Worm (Caenorhabditis elegans) whole organism, L4 larva: ENCODE measurements around the gene T06A10.106.

ENCODE experiments used
- D1046.2 ChIP-seq: fragments of 200-800 bp; sonication (Bioruptor generic); IDR thresholded peaks from 2 replicates; pipeline ENCODE4 v1.3.6; 2022; ENCODE audit warnings: missing genetic modification characterization, missing compliant biosample characterization
- F10B5.3 ChIP-seq: sonication (generic microtip); optimal IDR thresholded peaks from 2 replicates; lab custom pipeline; 2016; ENCODE audit warnings: mild to moderate bottlenecking, missing genetic modification characterization, missing compliant biosample characterization
- F44E2.7 ChIP-seq: fragments of 200-800 bp; sonication (Bioruptor generic); IDR thresholded peaks from 2 replicates; pipeline ENCODE4 v2.1.2; 2022; ENCODE audit warnings: missing genetic modification characterization, missing compliant biosample characterization
- F49E8.2 ChIP-seq: sonication (generic microtip); optimal IDR thresholded peaks from 2 replicates; lab custom pipeline; 2016; ENCODE audit warnings: missing compliant biosample characterization, mild to moderate bottlenecking, missing genetic modification characterization, borderline replicate concordance
- Y75B8A.6 ChIP-seq: fragments of 200-800 bp; sonication (Bioruptor generic); IDR thresholded peaks from 2 replicates; pipeline ENCODE4 v1.3.6; 2022; ENCODE audit warnings: missing genetic modification reagents, missing genetic modification characterization, missing compliant biosample characterization
- aha-1 ChIP-seq: fragments of 150-350 bp; peaks from one replicate; lab custom pipeline; 2014; ENCODE audit warnings: missing biosample characterization, missing genetic modification characterization
- attf-4 ChIP-seq: sonication (generic microtip); optimal IDR thresholded peaks from 3 replicates; lab custom pipeline; 2017; ENCODE audit warnings: missing biosample characterization, missing genetic modification characterization
- ceh-28 ChIP-seq: fragments of 150-350 bp; optimal IDR thresholded peaks from 2 replicates; lab custom pipeline; 2014; ENCODE audit warnings: missing biosample characterization, missing genetic modification reagents, missing genetic modification characterization
- ceh-44 ChIP-seq: fragments of 200-800 bp; sonication (Bioruptor generic); IDR thresholded peaks from 2 replicates; pipeline ENCODE4 v1.3.6; 2022; ENCODE audit warnings: missing genetic modification reagents, missing genetic modification characterization, missing compliant biosample characterization
- ceh-62 ChIP-seq: sonication (generic microtip); optimal IDR thresholded peaks from 2 replicates; lab custom pipeline; 2017; ENCODE audit warnings: missing biosample characterization, missing genetic modification characterization
- ces-1 ChIP-seq: fragments of 150-350 bp; sonication (generic microtip); optimal IDR thresholded peaks from 4 replicates; lab custom pipeline; 2014; ENCODE audit warnings: missing biosample characterization, missing genetic modification reagents, missing genetic modification characterization
- cey-2 ChIP-seq: sonication (generic microtip); optimal IDR thresholded peaks from 3 replicates; lab custom pipeline; 2017; ENCODE audit warnings: missing genetic modification characterization, mild to moderate bottlenecking, missing compliant biosample characterization, antibody characterized with exemption, borderline replicate concordance; ENCODE audit not compliant: insufficient read depth
- ctbp-1 ChIP-seq: fragments of 200-800 bp; sonication (Bioruptor generic); IDR thresholded peaks from 2 replicates; pipeline ENCODE4 v1.3.6; 2022; ENCODE audit warnings: missing genetic modification reagents, missing genetic modification characterization, missing compliant biosample characterization
- daf-12 ChIP-seq: fragments of 150-350 bp; optimal IDR thresholded peaks from 2 replicates; lab custom pipeline; 2014; ENCODE audit warnings: missing biosample characterization, missing genetic modification reagents, missing genetic modification characterization
- daf-16 ChIP-seq, 3 experiments: sonication (generic microtip); optimal IDR thresholded peaks; 2 replicates each; lab custom pipeline; 2016 to 2017; ENCODE audit warnings: missing genetic modification characterization in 3 of 3, missing genetic modification reagents in 3 of 3, mild to moderate bottlenecking in 2 of 3, missing compliant biosample characterization in 2 of 3, missing biosample characterization in 1 of 3, moderate library complexity in 1 of 3
- dmd-6 ChIP-seq: fragments of 200-800 bp; sonication (Bioruptor generic); IDR thresholded peaks from 2 replicates; pipeline ENCODE4 v1.3.6; 2022; ENCODE audit warnings: missing genetic modification reagents, missing genetic modification characterization, missing compliant biosample characterization
- dmd-8 ChIP-seq: fragments of 200-800 bp; sonication (Bioruptor generic); IDR thresholded peaks from 2 replicates; pipeline ENCODE4 v1.3.6; 2022; ENCODE audit warnings: missing genetic modification characterization, missing compliant biosample characterization
- dmd-9 ChIP-seq: fragments of 200-800 bp; sonication (Bioruptor generic); IDR thresholded peaks from 2 replicates; pipeline ENCODE4 v1.3.6; 2022; ENCODE audit warnings: missing genetic modification reagents, missing genetic modification characterization, missing compliant biosample characterization
- duxl-1 ChIP-seq: sonication (generic microtip); optimal IDR thresholded peaks from 2 replicates; lab custom pipeline; 2016; ENCODE audit warnings: mild to moderate bottlenecking, missing genetic modification characterization, moderate library complexity, missing compliant biosample characterization; ENCODE audit not compliant: poor library complexity
- egl-43 ChIP-seq: fragments of 200-800 bp; sonication (Bioruptor generic); IDR thresholded peaks from 2 replicates; pipeline ENCODE4 v1.3.6; 2022; ENCODE audit warnings: missing genetic modification reagents, missing genetic modification characterization, missing compliant biosample characterization
- gei-8 ChIP-seq: fragments of 200-800 bp; sonication (Bioruptor generic); optimal IDR thresholded peaks from 2 replicates; lab custom pipeline; 2018; ENCODE audit warnings: mild to moderate bottlenecking, missing genetic modification characterization, missing compliant biosample characterization
- hif-1 ChIP-seq, 2 experiments: sonication (generic microtip); optimal IDR thresholded peaks; 2 replicates each; lab custom pipeline; 2016 to 2017; ENCODE audit warnings: missing compliant biosample characterization in 2 of 2, missing genetic modification characterization in 2 of 2, missing genetic modification reagents in 2 of 2, missing genotype in 2 of 2, mild to moderate bottlenecking in 1 of 2
- hlh-11 ChIP-seq: fragments of 200-800 bp; sonication (Bioruptor generic); optimal IDR thresholded peaks from 2 replicates; lab custom pipeline; 2018; ENCODE audit warnings: mild to moderate bottlenecking, missing genetic modification characterization, missing compliant biosample characterization
- hmg-1.1 ChIP-seq: fragments of 200-800 bp; sonication (Bioruptor generic); IDR thresholded peaks from 2 replicates; pipeline ENCODE4 v1.3.6; 2022; ENCODE audit warnings: missing genetic modification reagents, missing genetic modification characterization, missing compliant biosample characterization
- lin-1 ChIP-seq: fragments of 200-800 bp; sonication (Bioruptor generic); IDR thresholded peaks from 2 replicates; pipeline ENCODE4 v1.3.6; 2022; ENCODE audit warnings: missing genetic modification reagents, missing genetic modification characterization, missing compliant biosample characterization
- lin-29 ChIP-seq: fragments of 200-800 bp; sonication (Bioruptor generic); IDR thresholded peaks from 2 replicates; pipeline ENCODE4 v1.3.6; 2022; ENCODE audit warnings: missing genetic modification reagents, missing genetic modification characterization, missing compliant biosample characterization
- lin-38 ChIP-seq: fragments of 200-800 bp; sonication (Bioruptor generic); IDR thresholded peaks from 2 replicates; pipeline ENCODE4 v1.3.6; 2022; ENCODE audit warnings: missing genetic modification reagents, missing genetic modification characterization, missing compliant biosample characterization
- lin-39 ChIP-seq: fragments of 150-350 bp; optimal IDR thresholded peaks from 2 replicates; lab custom pipeline; 2014; ENCODE audit warnings: missing biosample characterization, missing genetic modification reagents, missing genetic modification characterization
- lsy-2 ChIP-seq, 2 experiments: fragments of 150-350 bp in 1 of 2; sonication (generic microtip) in 1 of 2; optimal IDR thresholded peaks; 2 replicates each; lab custom pipeline; 2014 to 2017; ENCODE audit warnings: missing biosample characterization in 2 of 2, missing genetic modification characterization in 2 of 2
- mes-2 ChIP-seq: sonication (generic microtip); optimal IDR thresholded peaks from 2 replicates; lab custom pipeline; 2016; ENCODE audit warnings: missing genotype, mild to moderate bottlenecking, missing genetic modification characterization, missing compliant biosample characterization; ENCODE audit not compliant: poor library complexity, severe bottlenecking
- mxl-2 ChIP-seq: fragments of 200-800 bp; sonication (Bioruptor generic); conservative IDR thresholded peaks from 2 replicates; pipeline ENCODE4 v1.3.6; 2022; ENCODE audit warnings: missing genetic modification reagents, missing genetic modification characterization, missing compliant biosample characterization
- nhr-111 ChIP-seq: fragments of 200-800 bp; sonication (Bioruptor generic); optimal IDR thresholded peaks from 2 replicates; lab custom pipeline; 2018; ENCODE audit warnings: mild to moderate bottlenecking, missing genetic modification characterization, missing compliant biosample characterization
- nhr-237 ChIP-seq: sonication (generic microtip); optimal IDR thresholded peaks from 2 replicates; lab custom pipeline; 2017; ENCODE audit warnings: missing biosample characterization, missing genetic modification characterization
- nhr-25 ChIP-seq: sonication (generic microtip); optimal IDR thresholded peaks from 2 replicates; lab custom pipeline; 2017; ENCODE audit warnings: missing genetic modification characterization, mild to moderate bottlenecking, missing compliant biosample characterization, antibody characterized with exemption, moderate library complexity, borderline replicate concordance; ENCODE audit not compliant: insufficient read depth
- nhr-28 ChIP-seq: fragments of 150-350 bp; optimal IDR thresholded peaks from 2 replicates; lab custom pipeline; 2014; ENCODE audit warnings: missing biosample characterization, missing genetic modification characterization
- nhr-48 ChIP-seq: sonication (generic microtip); optimal IDR thresholded peaks from 2 replicates; lab custom pipeline; 2016; ENCODE audit warnings: mild to moderate bottlenecking, missing genetic modification characterization, missing compliant biosample characterization
- nhr-76 ChIP-seq: fragments of 150-350 bp; optimal IDR thresholded peaks from 2 replicates; lab custom pipeline; 2014; ENCODE audit warnings: missing biosample characterization, missing genetic modification characterization
- nhr-77 ChIP-seq: fragments of 150-350 bp; optimal IDR thresholded peaks from 2 replicates; lab custom pipeline; 2014; ENCODE audit warnings: missing biosample characterization, missing genetic modification characterization
- pha-4 ChIP-seq, 2 experiments: fragments of 150-350 bp in 1 of 2; fragments of 200-800 bp in 1 of 2; sonication (Bioruptor generic) in 1 of 2; IDR thresholded peaks in 1 of 2; optimal IDR thresholded peaks in 1 of 2; 2 replicates each; pipeline versions ENCODE4 v1.3.6 to Lab custom; 2014 to 2022; ENCODE audit warnings: missing genetic modification characterization in 2 of 2, missing genetic modification reagents in 2 of 2, missing biosample characterization in 1 of 2, missing compliant biosample characterization in 1 of 2
- php-3 ChIP-seq: fragments of 200-800 bp; sonication (Bioruptor generic); IDR thresholded peaks from 2 replicates; pipeline ENCODE4 v1.3.6; 2022; ENCODE audit warnings: missing genetic modification reagents, missing genetic modification characterization, missing compliant biosample characterization
- pqm-1 ChIP-seq: sonication (generic microtip); optimal IDR thresholded peaks from 2 replicates; lab custom pipeline; 2017; ENCODE audit warnings: missing biosample characterization, missing genetic modification characterization
- rbr-2 ChIP-seq: sonication (generic microtip); optimal IDR thresholded peaks from 2 replicates; lab custom pipeline; 2016; ENCODE audit warnings: missing genotype, missing genetic modification characterization, missing compliant biosample characterization
- saeg-2 ChIP-seq: fragments of 200-800 bp; sonication (Bioruptor generic); IDR thresholded peaks from 2 replicates; pipeline ENCODE4 v1.3.6; 2022; ENCODE audit warnings: missing genetic modification reagents, missing genetic modification characterization, missing compliant biosample characterization
- set-16 ChIP-seq: fragments of 200-800 bp; sonication (Bioruptor generic); IDR thresholded peaks from 2 replicates; pipeline ENCODE4 v1.3.6; 2022; ENCODE audit warnings: missing genetic modification reagents, missing genetic modification characterization, missing compliant biosample characterization
- skn-1 ChIP-seq: fragments of 150-350 bp; optimal IDR thresholded peaks from 2 replicates; lab custom pipeline; 2014; ENCODE audit warnings: missing biosample characterization, missing genetic modification characterization
- snpc-4 ChIP-seq: fragments of 150-350 bp; optimal IDR thresholded peaks from 2 replicates; lab custom pipeline; 2014; ENCODE audit warnings: missing biosample characterization, missing genetic modification characterization
- unc-130 ChIP-seq: sonication (generic microtip); optimal IDR thresholded peaks from 2 replicates; lab custom pipeline; 2016; ENCODE audit warnings: missing genetic modification reagents, missing genetic modification characterization, missing compliant biosample characterization
- vab-7 ChIP-seq: fragments of 200-800 bp; sonication (Bioruptor generic); IDR thresholded peaks from 2 replicates; pipeline ENCODE4 v1.3.6; 2022; ENCODE audit warnings: missing genetic modification reagents, missing genetic modification characterization, missing compliant biosample characterization
- zfp-2 ChIP-seq: sonication (generic microtip); optimal IDR thresholded peaks from 2 replicates; lab custom pipeline; 2016; ENCODE audit warnings: mild to moderate bottlenecking, missing genetic modification characterization, missing compliant biosample characterization

The T06A10.106 gene

ce11 chrIV:16865487-16865886 lies 3.3 kb downstream of the T06A10.106 start, which contains the start of gene gtsf-1 (continued):
- TF ChIP-seq mxl-2 (GFP tag; lab: Robert Waterston, UW), result no peak
- no peak for TF ChIP-seq cey-2 (tag; lab: Kevin White, UChicago)
- TF ChIP-seq Y75B8A.6, result no peak
- peak; percentile 77 for TF ChIP-seq hmg-1.1
- peak; percentile 49 to 88 for TF ChIP-seq lsy-2 (tag; optimal IDR thresholded peaks at IDR 0.05; lab: Kevin White, UChicago)
- peak; percentile 70 for TF ChIP-seq ctbp-1 (GFP tag; lab: Robert Waterston, UW)
- no peak for TF ChIP-seq lin-1 (GFP tag; lab: Robert Waterston, UW)
- TF ChIP-seq F10B5.3, result no peak
- peak; percentile 59; the same call in 1 of the 2 replicates for TF ChIP-seq dmd-6 (GFP tag; lab: Robert Waterston, UW)
- no peak for TF ChIP-seq ceh-62 (tag; lab: Kevin White, UChicago)
- no peak for TF ChIP-seq hlh-11
- no peak for TF ChIP-seq ceh-28 (tag; lab: Kevin White, UChicago)
- TF ChIP-seq nhr-111 (GFP tag; lab: Kevin White, UChicago), result no peak
- no peak for TF ChIP-seq daf-16 (GFP tag; optimal IDR thresholded peaks at IDR 0.05; lab: Kevin White, UChicago)
- TF ChIP-seq daf-16 (tag; optimal IDR thresholded peaks at IDR 0.05; lab: Kevin White, UChicago), result peak; percentile 48
- no peak for TF ChIP-seq zfp-2 (tag; lab: Kevin White, UChicago)
- no peak for TF ChIP-seq attf-4
- no peak for TF ChIP-seq nhr-25 (tag; lab: Kevin White, UChicago)
- peak; percentile 63; the same call in 1 of the 2 replicates for TF ChIP-seq dmd-9 (GFP tag; lab: Robert Waterston, UW)
- TF ChIP-seq gei-8 (GFP tag; lab: Kevin White, UChicago), result no peak
- no peak for TF ChIP-seq ces-1 (GFP tag; lab: Kevin White, UChicago)
- TF ChIP-seq daf-12 (tag; lab: Kevin White, UChicago), result no peak
- TF ChIP-seq snpc-4, result no peak
- TF ChIP-seq F44E2.7 (GFP tag; lab: Robert Waterston, UW), result no peak
- no peak for TF ChIP-seq nhr-28
- TF ChIP-seq D1046.2 (GFP tag; lab: Robert Waterston, UW), result 0 out of 2 replicates have a peak, but pooled peaks have one; percentile 64
- TF ChIP-seq aha-1, result no peak
- peak; percentile 77 for TF ChIP-seq lin-38 (GFP tag; lab: Robert Waterston, UW)
- TF ChIP-seq nhr-76 (tag; lab: Kevin White, UChicago), result no peak
- TF ChIP-seq hif-1 (tag; optimal IDR thresholded peaks at IDR 0.05; lab: Kevin White, UChicago), result peak in 1 of 2 experiments; percentile 62
- TF ChIP-seq pqm-1, result no peak
- no peak for TF ChIP-seq dmd-8 (GFP tag; lab: Robert Waterston, UW)
- no peak for TF ChIP-seq saeg-2 (GFP tag; lab: Robert Waterston, UW)
- no peak; the same call in 1 of the 2 replicates for TF ChIP-seq set-16
- TF ChIP-seq php-3 (GFP tag; lab: Robert Waterston, UW), result 0 out of 2 replicates have a peak, but pooled peaks have one; percentile 37
- peak; percentile 69 for TF ChIP-seq rbr-2 (tag; lab: Kevin White, UChicago)
- peak; percentile 37; the same call in 1 of the 2 replicates for TF ChIP-seq egl-43 (GFP tag; lab: Robert Waterston, UW)
- TF ChIP-seq pha-4 (GFP tag; IDR thresholded peaks at IDR 0.05; lab: Robert Waterston, UW), result no peak
- no peak for TF ChIP-seq pha-4 (tag; optimal IDR thresholded peaks at IDR 0.05; lab: Kevin White, UChicago)
- TF ChIP-seq lin-29 (GFP tag; lab: Robert Waterston, UW), result no peak
- TF ChIP-seq nhr-48 (tag; lab: Kevin White, UChicago), result no peak
- peak; percentile 94 for TF ChIP-seq mes-2 (tag; lab: Kevin White, UChicago)
- TF ChIP-seq ceh-44 (GFP tag; lab: Robert Waterston, UW), result 0 out of 2 replicates have a peak, but pooled peaks have one; percentile 24
- no peak for TF ChIP-seq nhr-237 (tag; lab: Kevin White, UChicago)
- TF ChIP-seq F49E8.2 (tag; lab: Kevin White, UChicago), result peak; percentile 60
- TF ChIP-seq vab-7, result peak; percentile 60
- TF ChIP-seq unc-130 (GFP tag; lab: Kevin White, UChicago), result peak; percentile 36
- TF ChIP-seq skn-1, result no peak
- peak; percentile 83 for TF ChIP-seq nhr-77 (tag; lab: Kevin White, UChicago)
- peak; percentile 55 for TF ChIP-seq duxl-1 (tag; lab: Kevin White, UChicago)
- no peak for TF ChIP-seq lin-39 (tag; lab: Kevin White, UChicago)
